Worm (Caenorhabditis elegans): ENCODE measurements around the gene F21D5.5.

DNA sequence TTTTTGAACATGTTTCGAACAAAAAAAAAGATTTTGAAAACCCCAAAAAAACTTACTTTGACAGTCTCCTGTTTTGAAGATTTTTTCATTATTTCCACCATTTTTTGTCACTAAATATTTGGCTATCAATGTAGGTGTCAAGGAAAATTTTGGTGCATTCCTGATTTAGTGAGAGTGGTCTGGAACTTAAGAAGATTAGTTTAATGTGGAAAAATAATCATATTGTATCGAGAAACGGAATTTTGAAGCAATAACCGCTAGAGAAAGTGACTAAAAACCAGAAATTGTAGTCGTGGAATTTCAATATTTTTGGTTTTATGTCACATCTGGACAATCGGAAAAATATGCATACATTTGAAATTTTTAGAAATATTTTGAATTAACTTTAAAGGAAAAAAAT is 22.7 kb upstream of the F21D5.5 start, which contains the start of the genes F20C5.11 and klp-11:
- TF ChIP-seq him-1 (tag; optimal IDR thresholded peaks at IDR 0.05) (no peak), dao-5 (tag; optimal IDR thresholded peaks at IDR 0.05) (no peak), W03F9.2 (tag; optimal IDR thresholded peaks at IDR 0.05) (no peak)

All from whole organism, L4/young adult.